Worm (Caenorhabditis elegans) whole organism, L1 larva: ENCODE results near the gene ifas-1.

Experiments
- ceh-90 ChIP-seq: sonication (generic microtip); optimal IDR thresholded peaks from 2 replicates; lab custom pipeline; 2016; ENCODE audit warnings: missing genetic modification characterization, missing compliant biosample characterization
- elt-2 ChIP-seq: sonication (generic microtip); optimal IDR thresholded peaks from 2 replicates; lab custom pipeline; 2016; ENCODE audit warnings: missing genetic modification characterization, mild to moderate bottlenecking, inconsistent platforms, missing compliant biosample characterization, missing genetic modification reagents
- hpl-2 ChIP-seq: fragments of 150-350 bp; optimal IDR thresholded peaks from 2 replicates; lab custom pipeline; 2014; ENCODE audit warnings: missing biosample characterization, missing genetic modification reagents, missing genetic modification characterization
- lin-15B ChIP-seq: fragments of 150-350 bp; sonication (generic microtip); optimal IDR thresholded peaks from 3 replicates; lab custom pipeline; 2014; ENCODE audit warnings: missing biosample characterization, missing genetic modification characterization
- mdl-1 ChIP-seq, 2 experiments: fragments of 150-350 bp; optimal IDR thresholded peaks; 2 replicates each; lab custom pipeline; 2014 to 2017; ENCODE audit warnings: missing biosample characterization in 2 of 2, missing genetic modification characterization in 2 of 2, inconsistent platforms in 1 of 2
- nhr-76 ChIP-seq: sonication (generic microtip); optimal IDR thresholded peaks from 2 replicates; lab custom pipeline; 2017; ENCODE audit warnings: missing biosample characterization, missing genetic modification characterization
- rnt-1 ChIP-seq: sonication (generic microtip); optimal IDR thresholded peaks from 2 replicates; lab custom pipeline; 2016; ENCODE audit warnings: mild to moderate bottlenecking, missing genetic modification characterization, moderate library complexity, missing compliant biosample characterization
- snpc-4 ChIP-seq: fragments of 150-350 bp; optimal IDR thresholded peaks from 2 replicates; lab custom pipeline; 2014; ENCODE audit warnings: missing biosample characterization, missing genetic modification characterization
- unc-62 ChIP-seq: fragments of 150-350 bp; optimal IDR thresholded peaks from 2 replicates; lab custom pipeline; 2014; ENCODE audit warnings: missing biosample characterization, missing genetic modification reagents, missing genetic modification characterization
- ztf-11 ChIP-seq, 2 experiments: sonication (generic microtip); optimal IDR thresholded peaks; 2 replicates each; lab custom pipeline; 2016 to 2017; ENCODE audit warnings: missing genetic modification characterization in 2 of 2, missing biosample characterization in 1 of 2, missing compliant biosample characterization in 1 of 2

DNA sequence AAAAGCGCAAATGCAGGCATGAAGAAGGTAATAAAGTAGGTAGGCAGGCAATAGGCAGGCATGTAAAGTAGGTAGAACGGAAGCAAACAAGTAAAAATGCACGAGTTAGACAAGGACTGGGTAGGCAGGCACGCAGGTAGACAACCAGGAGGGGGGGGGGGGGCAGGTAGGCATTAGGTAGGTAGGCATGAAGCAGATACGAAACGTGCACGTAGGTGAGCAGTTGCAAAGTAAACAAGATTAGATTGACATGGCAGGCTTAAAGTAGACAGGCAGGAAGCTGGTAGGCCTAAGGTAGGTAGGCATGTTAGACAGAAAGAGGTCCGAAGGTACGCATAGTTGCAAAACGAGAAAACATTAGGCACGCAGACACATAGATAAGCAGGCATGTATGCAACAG, 9.5 kb downstream of the ifas-1 start:
- TF ChIP-seq ztf-11 (tag; optimal IDR thresholded peaks at IDR 0.05; lab: Kevin White, UChicago) (no peak), hpl-2 (GFP tag; lab: Kevin White, UChicago) (no peak), snpc-4 (tag; lab: Kevin White, UChicago) (no peak), rnt-1 (tag; lab: Kevin White, UChicago) (no peak), lin-15B (tag; lab: Kevin White, UChicago) (no peak), ceh-90 (tag; lab: Kevin White, UChicago) (no peak), elt-2 (tag; lab: Kevin White, UChicago) (no peak), mdl-1 (tag; optimal IDR thresholded peaks at IDR 0.05; lab: Kevin White, UChicago) (no peak), nhr-76 (tag; lab: Kevin White, UChicago) (no peak), unc-62 (GFP tag; lab: Kevin White, UChicago) (no peak)
